Worm (Caenorhabditis elegans) whole organism, early embryonic: ENCODE results near the gene Y51B9A.5.
"Not testable (repeated sequence)": the region's sequence is repeated elsewhere in the genome, so short reads cannot be mapped to it uniquely, and the experiment has no call there.

Source experiments
- B0310.2 ChIP-seq: sonication (generic microtip); optimal IDR thresholded peaks from 2 replicates; lab custom pipeline; 2016; ENCODE audit warnings: mild to moderate bottlenecking, missing genetic modification characterization, missing compliant biosample characterization
- F13C5.2 ChIP-seq: sonication (generic microtip); optimal IDR thresholded peaks from 2 replicates; lab custom pipeline; 2017; ENCODE audit warnings: mild to moderate bottlenecking, missing genetic modification characterization, inconsistent platforms, missing compliant biosample characterization
- aly-1 ChIP-seq: sonication (generic microtip); optimal IDR thresholded peaks from 2 replicates; lab custom pipeline; 2016; ENCODE audit warnings: missing genetic modification characterization, missing compliant biosample characterization
- ama-1 ChIP-seq: fragments of 150-350 bp; optimal IDR thresholded peaks from 2 replicates; lab custom pipeline; 2014
- ceh-13 ChIP-seq: fragments of 200-800 bp; sonication (Bioruptor generic); optimal IDR thresholded peaks from 2 replicates; lab custom pipeline; 2018; ENCODE audit warnings: mild to moderate bottlenecking, missing genetic modification characterization, missing compliant biosample characterization
- ceh-36 ChIP-seq: sonication (generic microtip); optimal IDR thresholded peaks from 2 replicates; lab custom pipeline; 2016; ENCODE audit warnings: missing genetic modification characterization, inconsistent platforms, missing compliant biosample characterization
- ets-7 ChIP-seq: sonication (generic microtip); optimal IDR thresholded peaks from 2 replicates; lab custom pipeline; 2016; ENCODE audit warnings: missing genotype, missing genetic modification characterization, missing compliant biosample characterization
- flt-1 ChIP-seq: fragments of 200-800 bp; sonication (Bioruptor generic); IDR thresholded peaks from 2 replicates; pipeline ENCODE4 v1.3.6; 2022; ENCODE audit warnings: missing genetic modification characterization, missing compliant biosample characterization
- hmbx-1 ChIP-seq: sonication (generic microtip); optimal IDR thresholded peaks from 2 replicates; lab custom pipeline; 2016; ENCODE audit warnings: mild to moderate bottlenecking, missing genetic modification characterization, missing compliant biosample characterization
- hmg-4 ChIP-seq: fragments of 200-800 bp; sonication (Bioruptor generic); optimal IDR thresholded peaks from 2 replicates; lab custom pipeline; 2018; ENCODE audit warnings: mild to moderate bottlenecking, missing genetic modification characterization, missing compliant biosample characterization
- hnd-1 ChIP-seq: sonication (generic microtip); optimal IDR thresholded peaks from 2 replicates; lab custom pipeline; 2016; ENCODE audit warnings: missing genetic modification characterization, missing compliant biosample characterization
- pes-1 ChIP-seq: fragments of 200-800 bp; sonication (Bioruptor generic); IDR thresholded peaks from 2 replicates; pipeline ENCODE4 v1.3.6; 2022; ENCODE audit warnings: missing genetic modification reagents, missing genetic modification characterization, missing compliant biosample characterization
- scrt-1 ChIP-seq: fragments of 200-800 bp; sonication (Bioruptor generic); IDR thresholded peaks from 2 replicates; pipeline ENCODE4 v1.3.6; 2022; ENCODE audit warnings: missing genetic modification characterization, missing compliant biosample characterization
- sea-1 ChIP-seq: fragments of 200-800 bp; sonication (Bioruptor generic); conservative IDR thresholded peaks from 2 replicates; pipeline ENCODE4 v1.3.6; 2022; ENCODE audit warnings: missing genetic modification characterization, missing compliant biosample characterization
- tbx-11 ChIP-seq: fragments of 200-800 bp; sonication (Bioruptor generic); IDR thresholded peaks from 2 replicates; pipeline ENCODE4 v1.3.6; 2022; ENCODE audit warnings: missing genetic modification characterization, missing compliant biosample characterization
- tbx-37 ChIP-seq: fragments of 200-800 bp; sonication (Bioruptor generic); conservative IDR thresholded peaks from 2 replicates; pipeline ENCODE4 v1.3.6; 2022; ENCODE audit warnings: missing genetic modification reagents, missing genetic modification characterization, missing compliant biosample characterization
- tra-4 ChIP-seq: sonication (generic microtip); optimal IDR thresholded peaks from 2 replicates; lab custom pipeline; 2017; ENCODE audit warnings: missing genetic modification characterization, missing compliant biosample characterization

Y51B9A.5 gene

ce11 chrII:9445368-9445767 is 41.4 kb downstream of the Y51B9A.5 start, which contains the start of gene R09D1.13:
TSS of gene R09D1.13 (minus strand) at chrII:9445468.
- TF ChIP-seq ama-1 (lab: Kevin White, UChicago): no peak
- no peak for TF ChIP-seq flt-1 (GFP tag; lab: Robert Waterston, UW)
- no peak for TF ChIP-seq tbx-37
- no peak for TF ChIP-seq scrt-1 (GFP tag; lab: Robert Waterston, UW)
- no peak for TF ChIP-seq F13C5.2 (tag; lab: Kevin White, UChicago)
- no peak for TF ChIP-seq hnd-1
- no peak for TF ChIP-seq tra-4
- TF ChIP-seq aly-1 (tag; lab: Kevin White, UChicago): no peak
- TF ChIP-seq hmbx-1 (tag; lab: Kevin White, UChicago): no peak
- no peak for TF ChIP-seq pes-1
- TF ChIP-seq ets-7 (tag; lab: Kevin White, UChicago): no peak
- no peak for TF ChIP-seq ceh-13 (GFP tag; lab: Kevin White, UChicago)
- TF ChIP-seq sea-1 (GFP tag; lab: Robert Waterston, UW): no peak
- TF ChIP-seq hmg-4: no peak
- TF ChIP-seq tbx-11 (GFP tag; lab: Robert Waterston, UW): no peak

ce11 chrII:9447965-9448364 is 44.0 kb downstream of the Y51B9A.5 start, which contains the start of gene chil-18:
TSS of gene chil-18 (plus strand) at chrII:9448265.
- TF ChIP-seq hmbx-1 (tag; lab: Kevin White, UChicago) (no peak), aly-1 (tag; lab: Kevin White, UChicago) (no peak), tbx-37 (no peak), tra-4 (no peak), sea-1 (GFP tag; lab: Robert Waterston, UW) (no peak), hmg-4 (no peak), tbx-11 (GFP tag; lab: Robert Waterston, UW) (no peak), ceh-36 (tag; lab: Kevin White, UChicago) (no peak), flt-1 (GFP tag; lab: Robert Waterston, UW) (no peak), hnd-1 (no peak), ama-1 (lab: Kevin White, UChicago) (no peak), pes-1 (no peak), ceh-13 (GFP tag; lab: Kevin White, UChicago) (no peak)

ce11 chrII:9452172-9452571 is 48.2 kb downstream of the Y51B9A.5 start, which contains the start of gene R09D1.12:
TSS of gene R09D1.12 (minus strand) at chrII:9452272.
- not testable (repeated sequence) for TF ChIP-seq tbx-37; ceh-13 (GFP tag; lab: Kevin White, UChicago); hmg-4

- no peak for TF ChIP-seq ceh-36 (tag; lab: Kevin White, UChicago)
- no peak for TF ChIP-seq pes-1
- no peak for TF ChIP-seq sea-1 (GFP tag; lab: Robert Waterston, UW)
- no peak for TF ChIP-seq B0310.2
- no peak for TF ChIP-seq tbx-11 (GFP tag; lab: Robert Waterston, UW)
- no peak for TF ChIP-seq tra-4
- TF ChIP-seq hmbx-1 (tag; lab: Kevin White, UChicago): no peak
- no peak for TF ChIP-seq ceh-13 (GFP tag; lab: Kevin White, UChicago)
- TF ChIP-seq hmg-4: no peak
- TF ChIP-seq ama-1 (lab: Kevin White, UChicago): no peak
Measured at ce11 chrII:9454304-9454703, 50.4 kb downstream of the Y51B9A.5 start, which contains the start of gene chil-19. TSS of gene chil-19 (minus strand) at chrII:9454404.
